Fruit fly (Drosophila melanogaster) whole organism, wandering third instar larva: ENCODE measurements around the gene Atg8a.

Experiments used
- Abd-B ChIP-seq: fragments of >200 bp; optimal IDR thresholded peaks from 2 replicates; lab custom pipeline; 2017; ENCODE audit warnings: missing biosample characterization, missing genetic modification characterization
- CG32264 ChIP-seq: fragments of 200-800 bp; sonication (Bioruptor generic); optimal IDR thresholded peaks from 2 replicates; lab custom pipeline; 2016; ENCODE audit warnings: missing biosample characterization, missing genetic modification characterization
- CG9705 ChIP-seq: fragments of 200-800 bp; sonication (Bioruptor generic); optimal IDR thresholded peaks from 2 replicates; lab custom pipeline; 2018; ENCODE audit warnings: missing biosample characterization, mild to moderate bottlenecking, missing genetic modification characterization
- CrebA ChIP-seq: fragments of 200-800 bp; sonication (Bioruptor generic); optimal IDR thresholded peaks from 2 replicates; lab custom pipeline; 2016; ENCODE audit warnings: missing biosample characterization, mild to moderate bottlenecking, missing genetic modification characterization, borderline replicate concordance
- Dfd ChIP-seq: fragments of >200 bp; optimal IDR thresholded peaks from 2 replicates; lab custom pipeline; 2017; ENCODE audit warnings: missing biosample characterization, missing genetic modification characterization
- Dif ChIP-seq: fragments of 200-275, 200-300 bp; sonication (Bioruptor generic); optimal IDR thresholded peaks from 2 replicates; lab custom pipeline; 2018; ENCODE audit warnings: missing biosample characterization, missing genetic modification characterization; ENCODE audit not compliant: partially characterized antibody
- GATAd ChIP-seq: sonication (Bioruptor generic); optimal IDR thresholded peaks from 2 replicates; lab custom pipeline; 2016; ENCODE audit warnings: missing biosample characterization, missing genetic modification characterization
- HLH106 ChIP-seq: fragments of 200-800 bp; optimal IDR thresholded peaks from 3 replicates; lab custom pipeline; 2019; ENCODE audit warnings: missing biosample characterization, mild to moderate bottlenecking, missing genetic modification characterization, moderate library complexity
- Hnf4 ChIP-seq: fragments of 200-800 bp; sonication (Bioruptor generic); optimal IDR thresholded peaks from 2 replicates; lab custom pipeline; 2016; ENCODE audit warnings: missing biosample characterization, mild to moderate bottlenecking, missing genetic modification characterization
- Hr78 ChIP-seq: fragments of >200 bp; optimal IDR thresholded peaks from 2 replicates; lab custom pipeline; 2017; ENCODE audit warnings: missing biosample characterization, missing genetic modification characterization
- Hr83 ChIP-seq: fragments of 200-300 bp; sonication (Bioruptor generic); optimal IDR thresholded peaks from 2 replicates; lab custom pipeline; 2016; ENCODE audit warnings: missing biosample characterization, mild to moderate bottlenecking, missing genetic modification characterization, moderate library complexity; ENCODE audit not compliant: poor library complexity, severe bottlenecking
- Jra ChIP-seq: sonication (Bioruptor generic); optimal IDR thresholded peaks from 2 replicates; lab custom pipeline; 2016; ENCODE audit warnings: missing biosample characterization, missing genetic modification characterization
- Mio ChIP-seq: sonication (Bioruptor generic); optimal IDR thresholded peaks from 2 replicates; lab custom pipeline; 2016; ENCODE audit warnings: missing biosample characterization, missing genetic modification characterization
- Myc ChIP-seq: fragments of >200 bp; optimal IDR thresholded peaks from 2 replicates; lab custom pipeline; 2017
- N ChIP-seq: fragments of >200 bp; optimal IDR thresholded peaks from 2 replicates; lab custom pipeline; 2018; ENCODE audit warnings: missing biosample characterization, missing external identifiers, missing genetic modification characterization
- OdsH ChIP-seq: fragments of 200-800 bp; sonication (Bioruptor generic); optimal IDR thresholded peaks from 2 replicates; lab custom pipeline; 2016; ENCODE audit warnings: missing biosample characterization, mild to moderate bottlenecking, missing genetic modification characterization
- Rel ChIP-seq, 2 experiments: fragments of 200-800 bp; sonication (Bioruptor generic) in 1 of 2; optimal IDR thresholded peaks; 2 replicates in 1 of 2; 3 replicates in 1 of 2; lab custom pipeline; 2016 to 2019; ENCODE audit warnings: mild to moderate bottlenecking in 2 of 2, missing biosample characterization in 2 of 2, missing genetic modification characterization in 2 of 2, moderate library complexity in 1 of 2
- Sp1 ChIP-seq: fragments of 200-800 bp; sonication (Bioruptor generic); optimal IDR thresholded peaks from 3 replicates; lab custom pipeline; 2019; ENCODE audit warnings: missing biosample characterization, mild to moderate bottlenecking, missing genetic modification characterization, moderate library complexity
- Vsx2 ChIP-seq: fragments of 200-300, 225-300 bp; sonication (Bioruptor generic); optimal IDR thresholded peaks from 2 replicates; lab custom pipeline; 2018; ENCODE audit warnings: missing biosample characterization, missing genetic modification characterization; ENCODE audit not compliant: partially characterized antibody
- br ChIP-seq: fragments of 200-800 bp; sonication (Bioruptor generic); optimal IDR thresholded peaks from 2 replicates; lab custom pipeline; 2016; ENCODE audit warnings: missing biosample characterization, missing genetic modification characterization
- brk ChIP-seq: fragments of 200-800 bp; sonication (Bioruptor generic); optimal IDR thresholded peaks from 2 replicates; lab custom pipeline; 2016; ENCODE audit warnings: missing biosample characterization, mild to moderate bottlenecking, missing genetic modification characterization
- dl ChIP-seq, 2 experiments: fragments of 175-275, 200-275 bp in 1 of 2; fragments of 200-275 bp in 1 of 2; sonication (Bioruptor generic); optimal IDR thresholded peaks; lab custom pipeline; 2018; ENCODE audit warnings: mild to moderate bottlenecking in 2 of 2, missing biosample characterization in 2 of 2, missing genetic modification characterization in 2 of 2, moderate library complexity in 2 of 2; ENCODE audit not compliant: partially characterized antibody in 2 of 2, insufficient read depth in 1 of 2
- dmrt93B ChIP-seq: fragments of 200-800 bp; sonication (Bioruptor generic); optimal IDR thresholded peaks from 2 replicates; lab custom pipeline; 2018; ENCODE audit warnings: missing biosample characterization, mild to moderate bottlenecking, missing genetic modification characterization
- dsf ChIP-seq: sonication (Bioruptor generic); optimal IDR thresholded peaks from 2 replicates; lab custom pipeline; 2016; ENCODE audit warnings: missing biosample characterization, missing genetic modification characterization, borderline replicate concordance
- ey ChIP-seq: fragments of 200-800 bp; sonication (Bioruptor generic); optimal IDR thresholded peaks from 2 replicates; lab custom pipeline; 2016; ENCODE audit warnings: missing biosample characterization, missing genetic modification characterization
- foxo ChIP-seq, 2 experiments: fragments of 200-800 bp; sonication (Bioruptor generic); optimal IDR thresholded peaks; 2 replicates in 1 of 2; 3 replicates in 1 of 2; lab custom pipeline; 2016 to 2017; ENCODE audit warnings: missing biosample characterization in 2 of 2, missing genetic modification characterization in 2 of 2
- fru ChIP-seq: fragments of 200-800 bp; sonication (Bioruptor generic); optimal IDR thresholded peaks from 3 replicates; lab custom pipeline; 2016; ENCODE audit warnings: missing biosample characterization, mild to moderate bottlenecking, missing genetic modification characterization
- h ChIP-seq: fragments of 200-800 bp; sonication (Bioruptor generic); optimal IDR thresholded peaks from 3 replicates; lab custom pipeline; 2016; ENCODE audit warnings: missing biosample characterization, mild to moderate bottlenecking, missing genetic modification characterization
- jim ChIP-seq: fragments of 175-275, 200-325 bp; sonication (Bioruptor generic); optimal IDR thresholded peaks from 2 replicates; lab custom pipeline; 2016; ENCODE audit warnings: missing biosample characterization, mild to moderate bottlenecking, missing genetic modification characterization
- lola ChIP-seq: fragments of >200 bp; optimal IDR thresholded peaks from 2 replicates; lab custom pipeline; 2017; ENCODE audit warnings: missing biosample characterization, missing genetic modification characterization
- pan ChIP-seq: fragments of >200 bp; optimal IDR thresholded peaks from 2 replicates; lab custom pipeline; 2017
- psq ChIP-seq: fragments of 200-800 bp; sonication (Bioruptor generic); optimal IDR thresholded peaks from 3 replicates; lab custom pipeline; 2017; ENCODE audit warnings: missing biosample characterization, mild to moderate bottlenecking, missing genetic modification characterization, moderate library complexity
- rgr ChIP-seq: fragments of 200-800 bp; sonication (Bioruptor generic); optimal IDR thresholded peaks from 3 replicates; lab custom pipeline; 2016; ENCODE audit warnings: missing biosample characterization, mild to moderate bottlenecking, missing genetic modification characterization
- sage ChIP-seq: fragments of 200-800 bp; sonication (Bioruptor generic); optimal IDR thresholded peaks from 2 replicates; lab custom pipeline; 2016; ENCODE audit warnings: missing biosample characterization, mild to moderate bottlenecking, missing genetic modification characterization
- sv ChIP-seq: fragments of 200-800 bp; sonication (Bioruptor generic); optimal IDR thresholded peaks from 3 replicates; lab custom pipeline; 2016; ENCODE audit warnings: missing biosample characterization, missing genetic modification characterization
- tai ChIP-seq: sonication (Bioruptor generic); optimal IDR thresholded peaks from 2 replicates; lab custom pipeline; 2016; ENCODE audit warnings: missing biosample characterization, missing genetic modification characterization
- usp ChIP-seq: fragments of >200 bp; optimal IDR thresholded peaks from 2 replicates; lab custom pipeline; 2017; ENCODE audit warnings: missing biosample characterization, missing genetic modification characterization
- woc ChIP-seq: sonication (Bioruptor generic); optimal IDR thresholded peaks from 2 replicates; lab custom pipeline; 2016; ENCODE audit warnings: missing biosample characterization, mild to moderate bottlenecking, missing genetic modification characterization

Atg8a gene

dm6 chrX:10732733-10733455 lies 35.2 kb downstream of the Atg8a start:
- TF ChIP-seq lola (GFP tag; lab: Kevin White, UChicago), result no peak
- TF ChIP-seq brk, result no peak
- no peak for TF ChIP-seq Vsx2 (GFP tag; lab: Kevin White, UChicago)
- no peak for TF ChIP-seq Hr78 (GFP tag; lab: Kevin White, UChicago)
- TF ChIP-seq Hnf4 (GFP tag; lab: Kevin White, UChicago), result no peak
- no peak for TF ChIP-seq Jra (GFP tag; lab: Kevin White, UChicago)
- no peak for TF ChIP-seq ey (GFP tag; lab: Kevin White, UChicago)
- TF ChIP-seq Hr83, result no peak
- no peak for TF ChIP-seq br (GFP tag; lab: Kevin White, UChicago)
- no peak for TF ChIP-seq Sp1 (GFP tag; lab: Kevin White, UChicago)
- no peak for TF ChIP-seq Mio (GFP tag; lab: Kevin White, UChicago)
- TF ChIP-seq GATAd (GFP tag; lab: Kevin White, UChicago), result no peak
- no peak for TF ChIP-seq dl (GFP tag; optimal IDR thresholded peaks at IDR 0.05; lab: Kevin White, UChicago; ENCODE audit: insufficient read depth in 1 of 2, partially characterized antibody in 2 of 2)
- TF ChIP-seq woc (GFP tag; lab: Kevin White, UChicago), result no peak
- no peak for TF ChIP-seq psq (GFP tag; lab: Kevin White, UChicago)
- TF ChIP-seq usp, result no peak
- TF ChIP-seq Myc (lab: Kevin White, UChicago), result no peak
- no peak for TF ChIP-seq jim (GFP tag; lab: Kevin White, UChicago)
- TF ChIP-seq, all 38 proteins: peak for 0

- TF ChIP-seq ey (GFP tag; lab: Kevin White, UChicago) (peak; percentile 26), dsf (no peak), Hr78 (GFP tag; lab: Kevin White, UChicago) (no peak), Mio (GFP tag; lab: Kevin White, UChicago) (no peak), rgr (no peak), Dif (GFP tag; lab: Kevin White, UChicago) (no peak), brk (no peak), tai (GFP tag; lab: Kevin White, UChicago) (no peak), HLH106 (tag; lab: Kevin White, UChicago) (peak; percentile 19), jim (GFP tag; lab: Kevin White, UChicago) (no peak), lola (GFP tag; lab: Kevin White, UChicago) (no peak), Abd-B (GFP tag; lab: Kevin White, UChicago) (no peak), psq (GFP tag; lab: Kevin White, UChicago) (peak; percentile 38), N (GFP tag; lab: Kevin White, UChicago) (no peak), Hr83 (no peak), Hnf4 (GFP tag; lab: Kevin White, UChicago) (peak; percentile 17), dmrt93B (GFP tag; lab: Kevin White, UChicago) (no peak), Vsx2 (GFP tag; lab: Kevin White, UChicago) (no peak), sage (GFP tag; lab: Kevin White, UChicago) (no peak), h (GFP tag; lab: Kevin White, UChicago) (peak; percentile 43), Sp1 (GFP tag; lab: Kevin White, UChicago) (no peak), fru (peak; percentile 30), GATAd (GFP tag; lab: Kevin White, UChicago) (no peak), CrebA (GFP tag; lab: Kevin White, UChicago) (no peak), CG32264 (GFP tag; lab: Kevin White, UChicago) (no peak), Jra (GFP tag; lab: Kevin White, UChicago) (no peak), usp (no peak), Rel (GFP tag; optimal IDR thresholded peaks at IDR 0.05; lab: Kevin White, UChicago) (no peak), Rel (tag; optimal IDR thresholded peaks at IDR 0.05; lab: Kevin White, UChicago) (no peak), Myc (lab: Kevin White, UChicago) (no peak), foxo (GFP tag; optimal IDR thresholded peaks at IDR 0.05; lab: Kevin White, UChicago) (peak in 1 of 2 experiments; percentile 36), dl (GFP tag; optimal IDR thresholded peaks at IDR 0.05; lab: Kevin White, UChicago; ENCODE audit: insufficient read depth in 1 of 2, partially characterized antibody in 2 of 2) (no peak), br (GFP tag; lab: Kevin White, UChicago) (no peak), CG9705 (no peak), sv (no peak), pan (lab: Kevin White, UChicago) (no peak), woc (GFP tag; lab: Kevin White, UChicago) (peak; percentile 64), OdsH (GFP tag; lab: Kevin White, UChicago) (no peak), Dfd (GFP tag; lab: Kevin White, UChicago) (no peak)
Observed at dm6 chrX:10731801-10732200, 36.3 kb downstream of the Atg8a start.
